Worm (Caenorhabditis elegans) whole organism, late embryonic: ENCODE results near the gene dlhd-1.

Source experiments
- C08G9.2 ChIP-seq: sonication (generic microtip); optimal IDR thresholded peaks from 2 replicates; lab custom pipeline; 2016; ENCODE audit warnings: mild to moderate bottlenecking, missing genetic modification characterization, moderate library complexity, missing compliant biosample characterization
- F13H6.1 ChIP-seq: sonication (generic microtip); optimal IDR thresholded peaks from 2 replicates; lab custom pipeline; 2016; ENCODE audit warnings: missing genetic modification characterization, missing compliant biosample characterization
- ceh-18 ChIP-seq: sonication (generic microtip); optimal IDR thresholded peaks from 2 replicates; lab custom pipeline; 2016; ENCODE audit warnings: missing genetic modification characterization, missing compliant biosample characterization
- ceh-19 ChIP-seq: fragments of 200-800 bp; sonication (Bioruptor generic); optimal IDR thresholded peaks from 2 replicates; lab custom pipeline; 2018; ENCODE audit warnings: mild to moderate bottlenecking, missing genetic modification characterization, missing compliant biosample characterization
- ceh-45 ChIP-seq: fragments of 200-800 bp; sonication (Bioruptor generic); IDR thresholded peaks from 2 replicates; pipeline ENCODE4 v1.3.6; 2022; ENCODE audit warnings: missing genetic modification reagents, missing genetic modification characterization, missing compliant biosample characterization
- ets-4 ChIP-seq: sonication (generic microtip); optimal IDR thresholded peaks from 2 replicates; lab custom pipeline; 2016; ENCODE audit warnings: missing genetic modification characterization, missing compliant biosample characterization
- fkh-10 ChIP-seq: fragments of 150-350 bp; optimal IDR thresholded peaks from 2 replicates; lab custom pipeline; 2014; ENCODE audit warnings: missing biosample characterization, missing genetic modification reagents, missing genetic modification characterization
- nhr-11 ChIP-seq: fragments of 150-350 bp; optimal IDR thresholded peaks from 2 replicates; lab custom pipeline; 2014; ENCODE audit warnings: missing biosample characterization, missing genetic modification characterization
- pag-3 ChIP-seq: sonication (generic microtip); optimal IDR thresholded peaks from 2 replicates; lab custom pipeline; 2016; ENCODE audit warnings: missing compliant biosample characterization, missing genetic modification characterization, borderline replicate concordance
- pha-4 ChIP-seq: fragments of 150-350 bp; optimal IDR thresholded peaks from 2 replicates; lab custom pipeline; 2018; ENCODE audit warnings: missing biosample characterization, missing genetic modification reagents, missing genetic modification characterization
- pqm-1 ChIP-seq: sonication (generic microtip); optimal IDR thresholded peaks from 2 replicates; lab custom pipeline; 2016; ENCODE audit warnings: missing genetic modification characterization, missing compliant biosample characterization
- sox-4 ChIP-seq: sonication (generic microtip); optimal IDR thresholded peaks from 2 replicates; lab custom pipeline; 2017; ENCODE audit warnings: mild to moderate bottlenecking, missing genetic modification characterization, inconsistent platforms, missing compliant biosample characterization
- tbx-2 ChIP-seq: sonication (generic microtip); optimal IDR thresholded peaks from 2 replicates; lab custom pipeline; 2016; ENCODE audit warnings: missing genetic modification characterization, missing compliant biosample characterization
- ttx-3 ChIP-seq: sonication (generic microtip); optimal IDR thresholded peaks from 2 replicates; lab custom pipeline; 2016; ENCODE audit warnings: missing genetic modification reagents, missing genetic modification characterization, missing compliant biosample characterization

ce11 chrII:1191853-1192252 is 19.9 kb upstream of the dlhd-1 start:
- TF ChIP-seq pqm-1 (no peak), F13H6.1 (tag; lab: Kevin White, UChicago) (no peak), ets-4 (tag; lab: Kevin White, UChicago) (no peak), pag-3 (tag; lab: Kevin White, UChicago) (no peak), fkh-10 (GFP tag; lab: Kevin White, UChicago) (no peak), ttx-3 (no peak), nhr-11 (no peak), ceh-45 (GFP tag; lab: Robert Waterston, UW) (no peak), C08G9.2 (tag; lab: Kevin White, UChicago) (no peak), sox-4 (tag; lab: Kevin White, UChicago) (no peak), tbx-2 (no peak), pha-4 (tag; lab: Kevin White, UChicago) (no peak), ceh-19 (no peak), ceh-18 (tag; lab: Kevin White, UChicago) (no peak)
